Worm (Caenorhabditis elegans) whole organism, young adult: ENCODE measurements around the gene irld-38.

Experiments
- Y79H2A.3 ChIP-seq: fragments of 200-800 bp; sonication (Bioruptor generic); conservative IDR thresholded peaks from 2 replicates; pipeline ENCODE4 v1.3.6; 2022; ENCODE audit warnings: missing genetic modification reagents, missing genetic modification characterization, missing compliant biosample characterization
- hmg-1.2 ChIP-seq: fragments of 200-800 bp; sonication (Bioruptor generic); IDR thresholded peaks from 2 replicates; pipeline ENCODE4 v1.3.6; 2022; ENCODE audit warnings: missing genetic modification reagents, missing genetic modification characterization, missing compliant biosample characterization

ce11 chrV:3080792-3081191 lies 48.5 kb upstream of the irld-38 start, which contains the start of gene srt-5:
- TF ChIP-seq Y79H2A.3 (GFP tag; lab: Robert Waterston, UW) (no peak), hmg-1.2 (GFP tag; lab: Robert Waterston, UW) (no peak)
